Fruit fly (Drosophila melanogaster) whole organism, embryonic: ENCODE results near the gene Actn.

Experiments used
- Adf1 ChIP-seq: fragments of 200-800 bp; sonication (Bioruptor generic); IDR thresholded peaks from 2 replicates; pipeline ENCODE4 v1.3.6; 2022; ENCODE audit warnings: missing biosample characterization, missing genetic modification characterization
- Bgb ChIP-seq: fragments of 200-800 bp; sonication (Bioruptor generic); IDR thresholded peaks from 2 replicates; pipeline ENCODE4 v1.3.6; 2022; ENCODE audit warnings: missing biosample characterization, missing genetic modification characterization; ENCODE audit not compliant: partially characterized antibody
- CG10959 ChIP-seq: fragments of 200-800 bp; sonication (Bioruptor generic); IDR thresholded peaks from 2 replicates; pipeline ENCODE4 v1.3.6; 2022; ENCODE audit warnings: missing biosample characterization, missing genetic modification characterization
- CG12744 ChIP-seq: fragments of 200-800 bp; sonication (Bioruptor generic); optimal IDR thresholded peaks from 2 replicates; lab custom pipeline; 2016; ENCODE audit warnings: missing biosample characterization, missing genetic modification characterization
- CG13624 ChIP-seq: fragments of 200-800 bp; sonication (Bioruptor generic); optimal IDR thresholded peaks from 2 replicates; lab custom pipeline; 2016; ENCODE audit warnings: missing biosample characterization, missing genetic modification characterization
- CG14441 ChIP-seq: fragments of 200-800 bp; sonication (Bioruptor generic); IDR thresholded peaks from 2 replicates; pipeline ENCODE4 v1.3.6; 2022; ENCODE audit warnings: missing biosample characterization, missing genetic modification characterization
- CG15479 ChIP-seq: fragments of 200-800 bp; sonication (Bioruptor generic); optimal IDR thresholded peaks from 3 replicates; lab custom pipeline; 2019; ENCODE audit warnings: missing biosample characterization, mild to moderate bottlenecking, missing genetic modification characterization, moderate library complexity
- CG17361 ChIP-seq: fragments of 200-800 bp; sonication (Bioruptor generic); IDR thresholded peaks from 3 replicates; pipeline ENCODE4 v1.3.6; 2022; ENCODE audit warnings: missing biosample characterization, missing genetic modification characterization
- CG17385 ChIP-seq: fragments of 200-800 bp; sonication (Bioruptor generic); optimal IDR thresholded peaks from 3 replicates; lab custom pipeline; 2018; ENCODE audit warnings: missing biosample characterization, mild to moderate bottlenecking, missing genetic modification characterization
- CG17612 ChIP-seq: fragments of 200-800 bp; sonication (Bioruptor generic); IDR thresholded peaks from 2 replicates; pipeline ENCODE4 v1.3.6; 2022; ENCODE audit warnings: missing biosample characterization, missing genetic modification characterization
- CG18262 ChIP-seq: fragments of 200-800 bp; optimal IDR thresholded peaks from 3 replicates; lab custom pipeline; 2019; ENCODE audit warnings: missing biosample characterization, mild to moderate bottlenecking, missing genetic modification characterization, moderate library complexity
- CG1832 ChIP-seq: fragments of 200-800 bp; sonication (Bioruptor generic); optimal IDR thresholded peaks from 2 replicates; lab custom pipeline; 2017; ENCODE audit warnings: missing biosample characterization, mild to moderate bottlenecking, missing genetic modification characterization, inconsistent platforms
- CG18619 ChIP-seq: fragments of 200-800 bp; sonication (Bioruptor generic); optimal IDR thresholded peaks from 3 replicates; lab custom pipeline; 2017; ENCODE audit warnings: missing biosample characterization, mild to moderate bottlenecking, missing genetic modification characterization
- CG32532 ChIP-seq: fragments of 200-800 bp; sonication (Bioruptor generic); IDR thresholded peaks from 2 replicates; pipeline ENCODE4 v1.3.6; 2022; ENCODE audit warnings: missing biosample characterization, missing genetic modification characterization
- CG33557 ChIP-seq: fragments of 200-800 bp; sonication (Bioruptor generic); optimal IDR thresholded peaks from 2 replicates; lab custom pipeline; 2019; ENCODE audit warnings: missing biosample characterization, mild to moderate bottlenecking, missing genetic modification characterization, moderate library complexity
- CG3407 ChIP-seq: fragments of 200-800 bp; sonication (Bioruptor generic); optimal IDR thresholded peaks from 2 replicates; lab custom pipeline; 2018; ENCODE audit warnings: missing biosample characterization, mild to moderate bottlenecking, missing genetic modification characterization
- CG34376 ChIP-seq: fragments of 200-800 bp; sonication (Bioruptor generic); optimal IDR thresholded peaks from 2 replicates; lab custom pipeline; 2018; ENCODE audit warnings: missing biosample characterization, mild to moderate bottlenecking, missing genetic modification characterization
- CG3726 ChIP-seq: fragments of 200-800 bp; sonication (Bioruptor generic); IDR thresholded peaks from 3 replicates; pipeline ENCODE4, ENCODE4 v1.3.6; 2022; ENCODE audit warnings: missing biosample characterization, missing genetic modification characterization
- CG4360 ChIP-seq: fragments of 200-800 bp; sonication (Bioruptor generic); IDR thresholded peaks from 2 replicates; pipeline ENCODE4 v1.3.6; 2022; ENCODE audit warnings: missing biosample characterization, missing genetic modification characterization
- CG43689 ChIP-seq: fragments of 200-800 bp; sonication (Bioruptor generic); IDR thresholded peaks from 2 replicates; pipeline ENCODE4 v1.3.6; 2022; ENCODE audit warnings: missing biosample characterization, missing genetic modification characterization
- CG7987 ChIP-seq: fragments of 200-800 bp; sonication (Bioruptor generic); optimal IDR thresholded peaks from 2 replicates; lab custom pipeline; 2018; ENCODE audit warnings: missing biosample characterization, mild to moderate bottlenecking, missing genetic modification characterization, moderate library complexity
- CG8478 ChIP-seq: fragments of >200 bp; optimal IDR thresholded peaks from 2 replicates; lab custom pipeline; 2018
- CG8924 ChIP-seq: fragments of 200-800 bp; optimal IDR thresholded peaks from 3 replicates; lab custom pipeline; 2019; ENCODE audit warnings: missing biosample characterization, mild to moderate bottlenecking, missing genetic modification characterization, moderate library complexity
- CHES-1-like ChIP-seq: fragments of 200-800 bp; sonication (Bioruptor generic); optimal IDR thresholded peaks from 2 replicates; lab custom pipeline; 2016; ENCODE audit warnings: missing biosample characterization, missing genetic modification characterization
- CTCF ChIP-seq: fragments of 200-800 bp; sonication (Bioruptor generic); optimal IDR thresholded peaks from 2 replicates; lab custom pipeline; 2017; ENCODE audit warnings: missing biosample characterization, mild to moderate bottlenecking, missing genetic modification characterization, moderate library complexity
- D19A ChIP-seq: fragments of 200-800 bp; optimal IDR thresholded peaks from 3 replicates; lab custom pipeline; 2019; ENCODE audit warnings: missing biosample characterization, mild to moderate bottlenecking, missing genetic modification characterization, moderate library complexity
- Dbx ChIP-seq: fragments of 200-800 bp; sonication (Bioruptor generic); IDR thresholded peaks from 3 replicates; pipeline ENCODE4 v1.3.6; 2022; ENCODE audit warnings: missing biosample characterization, missing genetic modification characterization
- Deaf1 ChIP-seq: fragments of 200-800 bp; optimal IDR thresholded peaks from 3 replicates; lab custom pipeline; 2019; ENCODE audit warnings: missing biosample characterization, mild to moderate bottlenecking, missing genetic modification characterization, moderate library complexity
- ERR ChIP-seq: fragments of 200-800 bp; sonication (Bioruptor generic); optimal IDR thresholded peaks from 2 replicates; lab custom pipeline; 2016; ENCODE audit warnings: missing biosample characterization, missing genetic modification characterization
- Elba2 ChIP-seq: fragments of 200-800 bp; sonication (Bioruptor generic); optimal IDR thresholded peaks from 3 replicates; lab custom pipeline; 2016; ENCODE audit warnings: missing biosample characterization, missing genetic modification characterization
- Fer3 ChIP-seq: fragments of 200-800 bp; sonication (Bioruptor generic); optimal IDR thresholded peaks from 2 replicates; lab custom pipeline; 2018; ENCODE audit warnings: missing biosample characterization, mild to moderate bottlenecking, missing genetic modification characterization, moderate library complexity
- Gug ChIP-seq: fragments of 200-800 bp; sonication (Bioruptor generic); IDR thresholded peaks from 4 replicates; pipeline ENCODE4 v1.3.6; 2022; ENCODE audit warnings: missing biosample characterization, missing genetic modification characterization
- HmgD ChIP-seq: fragments of 200-800 bp; sonication (Bioruptor generic); optimal IDR thresholded peaks from 3 replicates; lab custom pipeline; 2016; ENCODE audit warnings: missing biosample characterization, missing genetic modification characterization
- HmgZ ChIP-seq: fragments of 200-800 bp; sonication (Bioruptor generic); optimal IDR thresholded peaks from 2 replicates; lab custom pipeline; 2018; ENCODE audit warnings: missing biosample characterization, mild to moderate bottlenecking, missing genetic modification characterization
- Nf-YC ChIP-seq: fragments of 200-800 bp; optimal IDR thresholded peaks from 3 replicates; lab custom pipeline; 2019; ENCODE audit warnings: missing biosample characterization, mild to moderate bottlenecking, missing genetic modification characterization, moderate library complexity
- PHDP ChIP-seq: fragments of 200-800 bp; sonication (Bioruptor generic); optimal IDR thresholded peaks from 3 replicates; lab custom pipeline; 2018; ENCODE audit warnings: missing biosample characterization, mild to moderate bottlenecking, missing genetic modification characterization, moderate library complexity
- Scr ChIP-seq: fragments of 200-800 bp; sonication (Bioruptor generic); IDR thresholded peaks from 2 replicates; pipeline ENCODE4 v1.3.6; 2022; ENCODE audit warnings: missing biosample characterization, missing genetic modification characterization; ENCODE audit not compliant: partially characterized antibody
- abd-A ChIP-seq: fragments of 200-800 bp; sonication (Bioruptor generic); optimal IDR thresholded peaks from 3 replicates; lab custom pipeline; 2019; ENCODE audit warnings: missing biosample characterization, mild to moderate bottlenecking, missing genetic modification characterization, moderate library complexity
- aop ChIP-seq: fragments of 200-800 bp; sonication (Bioruptor generic); IDR thresholded peaks from 2 replicates; pipeline ENCODE4 v1.3.6; 2022; ENCODE audit warnings: missing biosample characterization, missing genetic modification characterization
- bsh ChIP-seq, 2 experiments: fragments of 200-800 bp; sonication (Bioruptor generic); optimal IDR thresholded peaks; 2 replicates each; lab custom pipeline; 2017 to 2018; ENCODE audit warnings: mild to moderate bottlenecking in 2 of 2, missing biosample characterization in 2 of 2, missing genetic modification characterization in 2 of 2, moderate library complexity in 1 of 2
- cato ChIP-seq: fragments of 200-800 bp; sonication (Bioruptor generic); optimal IDR thresholded peaks from 2 replicates; lab custom pipeline; 2016; ENCODE audit warnings: missing biosample characterization, missing genetic modification characterization, borderline replicate concordance
- cg ChIP-seq: fragments of 200-800 bp; sonication (Bioruptor generic); optimal IDR thresholded peaks from 3 replicates; lab custom pipeline; 2019; ENCODE audit warnings: missing biosample characterization, mild to moderate bottlenecking, missing genetic modification characterization, moderate library complexity
- chn ChIP-seq: fragments of 200-800 bp; sonication (Bioruptor generic); optimal IDR thresholded peaks from 2 replicates; lab custom pipeline; 2016; ENCODE audit warnings: missing biosample characterization, missing genetic modification characterization
- cwo ChIP-seq: fragments of 200-800 bp; sonication (Bioruptor generic); optimal IDR thresholded peaks from 3 replicates; lab custom pipeline; 2017; ENCODE audit warnings: missing biosample characterization, missing genetic modification characterization, mild to moderate bottlenecking, moderate library complexity, missing genetic modification reagents
- fd64A ChIP-seq: fragments of 200-800 bp; sonication (Bioruptor generic); optimal IDR thresholded peaks from 3 replicates; lab custom pipeline; 2018; ENCODE audit warnings: missing biosample characterization, mild to moderate bottlenecking, missing genetic modification characterization
- fru ChIP-seq: fragments of >200 bp; optimal IDR thresholded peaks from 2 replicates; lab custom pipeline; 2017
- grn ChIP-seq: fragments of 200-800 bp; sonication (Bioruptor generic); optimal IDR thresholded peaks from 3 replicates; lab custom pipeline; 2017; ENCODE audit warnings: missing biosample characterization, missing genetic modification characterization
- lbe ChIP-seq: fragments of 200-800 bp; sonication (Bioruptor generic); optimal IDR thresholded peaks from 2 replicates; lab custom pipeline; 2016; ENCODE audit warnings: missing biosample characterization, mild to moderate bottlenecking, missing genetic modification characterization
- oc ChIP-seq: fragments of 200-800 bp; sonication (Bioruptor generic); optimal IDR thresholded peaks from 2 replicates; lab custom pipeline; 2018; ENCODE audit warnings: missing biosample characterization, mild to moderate bottlenecking, missing genetic modification characterization, moderate library complexity
- onecut ChIP-seq: fragments of 200-800 bp; sonication (Bioruptor generic); IDR thresholded peaks from 2 replicates; pipeline ENCODE4 v1.3.6; 2022; ENCODE audit warnings: missing biosample characterization, missing genetic modification characterization
- sim ChIP-seq: fragments of 200-800 bp; sonication (Bioruptor generic); IDR thresholded peaks from 2 replicates; pipeline ENCODE4 v1.3.6; 2022; ENCODE audit warnings: missing biosample characterization, missing genetic modification characterization
- sqz ChIP-seq: fragments of 200-800 bp; sonication (Bioruptor generic); optimal IDR thresholded peaks from 3 replicates; lab custom pipeline; 2018; ENCODE audit warnings: missing biosample characterization, mild to moderate bottlenecking, missing genetic modification characterization
- usp ChIP-seq: fragments of >200 bp; optimal IDR thresholded peaks from 2 replicates; lab custom pipeline; 2017; ENCODE audit warnings: missing biosample characterization, missing genetic modification characterization

Gene Actn

DNA sequence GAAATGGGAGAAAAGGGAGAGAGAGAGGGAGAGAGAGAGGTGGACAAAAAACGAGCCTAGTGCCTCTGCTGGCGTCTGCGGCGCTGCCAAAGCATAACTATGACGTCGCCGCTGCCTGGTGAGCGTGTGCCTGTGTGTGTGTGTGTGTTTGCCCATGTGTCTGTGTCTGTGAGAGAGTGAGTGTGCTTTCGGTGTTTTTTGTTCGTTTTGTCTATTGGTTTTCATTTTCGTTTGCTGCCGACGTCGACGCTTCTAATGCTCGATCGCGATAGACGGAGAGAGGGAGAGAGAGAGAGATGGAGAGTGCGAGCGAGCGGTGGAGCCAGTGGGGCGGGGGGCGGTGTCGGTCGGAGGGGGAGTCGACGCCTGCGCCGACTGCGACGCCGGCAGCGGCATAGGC, 50.3 kb downstream of the Actn start (continued):
- TF ChIP-seq CG4360 (GFP tag; lab: Robert Waterston, UW), result no peak
- TF ChIP-seq CG13624 (GFP tag; lab: Kevin White, UChicago), result no peak
- TF ChIP-seq aop (GFP tag; lab: Robert Waterston, UW), result no peak
- TF ChIP-seq chn (GFP tag; lab: Kevin White, UChicago), result no peak
- TF ChIP-seq Bgb (GFP tag; lab: Robert Waterston, UW), result 0 out of 2 replicates have a peak, but pooled peaks have one; percentile 23
- no peak for TF ChIP-seq CG3407 (GFP tag; lab: Kevin White, UChicago)
- no peak for TF ChIP-seq fru (lab: Kevin White, UChicago)
- no peak for TF ChIP-seq sim (GFP tag; lab: Robert Waterston, UW)
- no peak for TF ChIP-seq Elba2 (GFP tag; lab: Kevin White, UChicago)
- TF ChIP-seq CG10959, result no peak
- TF ChIP-seq Fer3, result no peak
- TF ChIP-seq grn, result peak; percentile 63
- TF ChIP-seq CG33557 (GFP tag; lab: Kevin White, UChicago), result peak; percentile 18
- TF ChIP-seq CG8478 (lab: Kevin White, UChicago), result peak; percentile 62
- TF ChIP-seq Gug (GFP tag; lab: Robert Waterston, UW), result no peak
- TF ChIP-seq PHDP, result no peak
- TF ChIP-seq HmgZ (tag; lab: Kevin White, UChicago), result no peak
- no peak for TF ChIP-seq HmgD (GFP tag; lab: Kevin White, UChicago)
- TF ChIP-seq CHES-1-like, result no peak
- TF ChIP-seq CG7987 (GFP tag; lab: Kevin White, UChicago), result no peak
- no peak for TF ChIP-seq CG14441 (GFP tag; lab: Robert Waterston, UW)
- TF ChIP-seq CTCF (GFP tag; lab: Kevin White, UChicago), result no peak
- TF ChIP-seq sqz (GFP tag; lab: Kevin White, UChicago), result peak; percentile 71
- peak; percentile 34 for TF ChIP-seq fd64A (GFP tag; lab: Kevin White, UChicago)
- TF ChIP-seq Dbx (GFP tag; lab: Robert Waterston, UW), result no peak
- TF ChIP-seq Scr (GFP tag; lab: Robert Waterston, UW), result 0 out of 2 replicates have a peak, but pooled peaks have one; percentile 10
- peak; percentile 8 for TF ChIP-seq D19A
- TF ChIP-seq CG17361 (GFP tag; lab: Robert Waterston, UW), result no peak
- no peak for TF ChIP-seq CG17385 (GFP tag; lab: Kevin White, UChicago)
- no peak for TF ChIP-seq CG32532 (GFP tag; lab: Robert Waterston, UW)
- no peak for TF ChIP-seq cwo (GFP tag; lab: Kevin White, UChicago)
- no peak for TF ChIP-seq onecut (GFP tag; lab: Robert Waterston, UW)
- TF ChIP-seq abd-A, result no peak
- TF ChIP-seq oc (tag; lab: Kevin White, UChicago), result no peak
- no peak for TF ChIP-seq CG43689
- no peak for TF ChIP-seq CG17612 (GFP tag; lab: Robert Waterston, UW)
- TF ChIP-seq CG18619, result no peak
- TF ChIP-seq lbe, result no peak
- peak; percentile 3 for TF ChIP-seq CG18262 (tag; lab: Kevin White, UChicago)
- no peak for TF ChIP-seq CG34376
- no peak for TF ChIP-seq CG12744 (GFP tag; lab: Kevin White, UChicago)
- TF ChIP-seq Nf-YC (tag; lab: Kevin White, UChicago), result peak; percentile 38
- TF ChIP-seq CG8924, result no peak
- TF ChIP-seq CG3726, result no peak
- peak; percentile 91 for TF ChIP-seq cg (GFP tag; lab: Kevin White, UChicago)
- TF ChIP-seq bsh (GFP tag; optimal IDR thresholded peaks at IDR 0.05; lab: Kevin White, UChicago), result peak in 1 of 2 experiments; percentile 12
- no peak for TF ChIP-seq cato
- no peak for TF ChIP-seq usp
- TF ChIP-seq Deaf1, result peak; percentile 89
- TF ChIP-seq Adf1 (GFP tag; lab: Robert Waterston, UW), result peak; percentile 99
- no peak for TF ChIP-seq ERR (GFP tag; lab: Kevin White, UChicago)
- TF ChIP-seq CG15479 (GFP tag; lab: Kevin White, UChicago), result no peak
- TF ChIP-seq CG1832 (GFP tag; lab: Kevin White, UChicago), result peak; percentile 48
